Worm (Caenorhabditis elegans): ENCODE data around the gene F52D2.7.

F52D2.7 gene

ce11 chrX:1960895-1961715 lies 1.3 kb upstream of the F52D2.7 start:
- TF ChIP-seq scrt-1 (GFP tag; IDR thresholded peaks at IDR 0.05) (no peak), ceh-36 (tag; optimal IDR thresholded peaks at IDR 0.05) (no peak), F13C5.2 (tag; optimal IDR thresholded peaks at IDR 0.05) (no peak), pes-1 (GFP tag; IDR thresholded peaks at IDR 0.05) (no peak), tbx-37 (GFP tag; conservative IDR thresholded peaks at IDR 0.05) (no peak), tra-4 (tag; optimal IDR thresholded peaks at IDR 0.05) (no peak), tbx-11 (GFP tag; IDR thresholded peaks at IDR 0.05) (no peak), sea-1 (GFP tag; conservative IDR thresholded peaks at IDR 0.05) (no peak), ets-7 (tag; optimal IDR thresholded peaks at IDR 0.05) (no peak), flt-1 (GFP tag; IDR thresholded peaks at IDR 0.05) (no peak), ama-1 (optimal IDR thresholded peaks at IDR 0.05) (no peak), hmg-4 (GFP tag; optimal IDR thresholded peaks at IDR 0.05) (no peak), B0310.2 (tag; optimal IDR thresholded peaks at IDR 0.05) (no peak), aly-1 (tag; optimal IDR thresholded peaks at IDR 0.05) (no peak), hnd-1 (tag; optimal IDR thresholded peaks at IDR 0.05) (no peak), ceh-13 (GFP tag; optimal IDR thresholded peaks at IDR 0.05) (no peak), hmbx-1 (tag; optimal IDR thresholded peaks at IDR 0.05) (no peak)

- TF ChIP-seq ceh-36 (tag; optimal IDR thresholded peaks at IDR 0.05), result no peak
- no peak for TF ChIP-seq hmg-4 (GFP tag; optimal IDR thresholded peaks at IDR 0.05)
- TF ChIP-seq F13C5.2 (tag; optimal IDR thresholded peaks at IDR 0.05), result no peak
- no peak for TF ChIP-seq hmbx-1 (tag; optimal IDR thresholded peaks at IDR 0.05)
- no peak for TF ChIP-seq flt-1 (GFP tag; IDR thresholded peaks at IDR 0.05)
- no peak for TF ChIP-seq hnd-1 (tag; optimal IDR thresholded peaks at IDR 0.05)
- no peak for TF ChIP-seq B0310.2 (tag; optimal IDR thresholded peaks at IDR 0.05)
- TF ChIP-seq ceh-13 (GFP tag; optimal IDR thresholded peaks at IDR 0.05), result no peak
- TF ChIP-seq ets-7 (tag; optimal IDR thresholded peaks at IDR 0.05), result no peak
- TF ChIP-seq ama-1 (optimal IDR thresholded peaks at IDR 0.05), result no peak
- no peak for TF ChIP-seq scrt-1 (GFP tag; IDR thresholded peaks at IDR 0.05)
- no peak for TF ChIP-seq tbx-37 (GFP tag; conservative IDR thresholded peaks at IDR 0.05)
- TF ChIP-seq pes-1 (GFP tag; IDR thresholded peaks at IDR 0.05), result no peak
- no peak for TF ChIP-seq tra-4 (tag; optimal IDR thresholded peaks at IDR 0.05)
- no peak for TF ChIP-seq tbx-11 (GFP tag; IDR thresholded peaks at IDR 0.05)
- no peak for TF ChIP-seq aly-1 (tag; optimal IDR thresholded peaks at IDR 0.05)
- TF ChIP-seq sea-1 (GFP tag; conservative IDR thresholded peaks at IDR 0.05), result no peak
These were observed 2.0 kb downstream of the F52D2.7 start for ce11 chrX:1964411-1964810.

ce11 chrX:1964828-1965227 lies 2.5 kb downstream of the F52D2.7 start:
- no peak for TF ChIP-seq ets-7 (tag; optimal IDR thresholded peaks at IDR 0.05)
- TF ChIP-seq ceh-36 (tag; optimal IDR thresholded peaks at IDR 0.05), result no peak
- no peak for TF ChIP-seq tbx-37 (GFP tag; conservative IDR thresholded peaks at IDR 0.05)
- no peak for TF ChIP-seq pes-1 (GFP tag; IDR thresholded peaks at IDR 0.05)
- TF ChIP-seq F13C5.2 (tag; optimal IDR thresholded peaks at IDR 0.05), result peak; percentile 29
- no peak for TF ChIP-seq ama-1 (optimal IDR thresholded peaks at IDR 0.05)

ce11 chrX:1969575-1969974 lies 7.2 kb downstream of the F52D2.7 start, which contains the start of gene str-79:
TSS of gene str-79 (plus strand) at chrX:1969875.
- TF ChIP-seq tbx-37 (GFP tag; conservative IDR thresholded peaks at IDR 0.05) (no peak), tbx-11 (GFP tag; IDR thresholded peaks at IDR 0.05) (no peak), hmg-4 (GFP tag; optimal IDR thresholded peaks at IDR 0.05) (no peak)

ce11 chrX:1971647-1972046 lies 9.3 kb downstream of the F52D2.7 start:
- TF ChIP-seq tbx-11 (GFP tag; IDR thresholded peaks at IDR 0.05), result no peak
- no peak for TF ChIP-seq pes-1 (GFP tag; IDR thresholded peaks at IDR 0.05)
- TF ChIP-seq ama-1 (optimal IDR thresholded peaks at IDR 0.05), result no peak
- TF ChIP-seq ets-7 (tag; optimal IDR thresholded peaks at IDR 0.05), result no peak
- TF ChIP-seq tra-4 (tag; optimal IDR thresholded peaks at IDR 0.05), result no peak
- no peak for TF ChIP-seq ceh-36 (tag; optimal IDR thresholded peaks at IDR 0.05)
- no peak for TF ChIP-seq flt-1 (GFP tag; IDR thresholded peaks at IDR 0.05)
- TF ChIP-seq F13C5.2 (tag; optimal IDR thresholded peaks at IDR 0.05), result no peak
- TF ChIP-seq hmbx-1 (tag; optimal IDR thresholded peaks at IDR 0.05), result no peak
- TF ChIP-seq sea-1 (GFP tag; conservative IDR thresholded peaks at IDR 0.05), result no peak
- no peak for TF ChIP-seq ceh-13 (GFP tag; optimal IDR thresholded peaks at IDR 0.05)
- no peak for TF ChIP-seq B0310.2 (tag; optimal IDR thresholded peaks at IDR 0.05)
- no peak for TF ChIP-seq hmg-4 (GFP tag; optimal IDR thresholded peaks at IDR 0.05)

ce11 chrX:1972766-1973165 lies 10.4 kb downstream of the F52D2.7 start:
- TF ChIP-seq pes-1 (GFP tag; IDR thresholded peaks at IDR 0.05) (no peak), ama-1 (optimal IDR thresholded peaks at IDR 0.05) (no peak), tbx-11 (GFP tag; IDR thresholded peaks at IDR 0.05) (no peak), B0310.2 (tag; optimal IDR thresholded peaks at IDR 0.05) (no peak), sea-1 (GFP tag; conservative IDR thresholded peaks at IDR 0.05) (no peak), tra-4 (tag; optimal IDR thresholded peaks at IDR 0.05) (no peak), ceh-13 (GFP tag; optimal IDR thresholded peaks at IDR 0.05) (no peak), hmg-4 (GFP tag; optimal IDR thresholded peaks at IDR 0.05) (no peak), flt-1 (GFP tag; IDR thresholded peaks at IDR 0.05) (no peak), tbx-37 (GFP tag; conservative IDR thresholded peaks at IDR 0.05) (no peak), aly-1 (tag; optimal IDR thresholded peaks at IDR 0.05) (no peak), hmbx-1 (tag; optimal IDR thresholded peaks at IDR 0.05) (no peak), hnd-1 (tag; optimal IDR thresholded peaks at IDR 0.05) (no peak), scrt-1 (GFP tag; IDR thresholded peaks at IDR 0.05) (no peak), ceh-36 (tag; optimal IDR thresholded peaks at IDR 0.05) (no peak), F13C5.2 (tag; optimal IDR thresholded peaks at IDR 0.05) (no peak), ets-7 (tag; optimal IDR thresholded peaks at IDR 0.05) (no peak)

ce11 chrX:1974699-1975098 lies 12.3 kb downstream of the F52D2.7 start, which contains the start of gene F52D2.5:
TSS of gene F52D2.5 (minus strand) at chrX:1974799.
- TF ChIP-seq ama-1 (optimal IDR thresholded peaks at IDR 0.05), result no peak

Data from whole organism, early embryonic.